Fruit fly (Drosophila melanogaster) whole organism, embryonic: ENCODE data around the gene asun.

Source experiments
- Abd-B ChIP-seq: fragments of 200-800 bp; sonication (Bioruptor generic); optimal IDR thresholded peaks from 2 replicates; lab custom pipeline; 2018; ENCODE audit warnings: missing biosample characterization, mild to moderate bottlenecking, missing genetic modification characterization, moderate library complexity
- CG10959 ChIP-seq: fragments of 200-800 bp; sonication (Bioruptor generic); IDR thresholded peaks from 2 replicates; pipeline ENCODE4 v1.3.6; 2022; ENCODE audit warnings: missing biosample characterization, missing genetic modification characterization
- CG11695 ChIP-seq: fragments of 200-800 bp; sonication (Bioruptor generic); IDR thresholded peaks from 3 replicates; pipeline ENCODE4 v1.3.6; 2022; ENCODE audit warnings: missing biosample characterization, missing genetic modification characterization
- CG12071 ChIP-seq: fragments of 200-800 bp; sonication (Bioruptor generic); optimal IDR thresholded peaks from 3 replicates; lab custom pipeline; 2018; ENCODE audit warnings: missing biosample characterization, mild to moderate bottlenecking, missing genetic modification characterization
- CG15269 ChIP-seq: fragments of 200-800 bp; sonication (Bioruptor generic); optimal IDR thresholded peaks from 2 replicates; lab custom pipeline; 2018; ENCODE audit warnings: missing biosample characterization, mild to moderate bottlenecking, missing genetic modification characterization, moderate library complexity
- CG17186 ChIP-seq: fragments of 200-800 bp; sonication (Bioruptor generic); optimal IDR thresholded peaks from 3 replicates; lab custom pipeline; 2017; ENCODE audit warnings: missing biosample characterization, missing genetic modification reagents, missing genetic modification characterization
- CG17328 ChIP-seq: fragments of 200-800 bp; sonication (Bioruptor generic); IDR thresholded peaks from 2 replicates; pipeline ENCODE4 v1.3.6; 2022; ENCODE audit warnings: missing biosample characterization, missing genetic modification characterization
- CG2120 ChIP-seq: fragments of 200-800 bp; sonication (Bioruptor generic); optimal IDR thresholded peaks from 3 replicates; lab custom pipeline; 2016; ENCODE audit warnings: missing biosample characterization, missing genetic modification characterization
- CG2202 ChIP-seq: fragments of 200-800 bp; sonication (Bioruptor generic); optimal IDR thresholded peaks from 2 replicates; lab custom pipeline; 2018; ENCODE audit warnings: missing biosample characterization, mild to moderate bottlenecking, missing genetic modification characterization
- CG2712 ChIP-seq: fragments of 200-800 bp; optimal IDR thresholded peaks from 3 replicates; lab custom pipeline; 2019; ENCODE audit warnings: missing biosample characterization, mild to moderate bottlenecking, missing genetic modification characterization, moderate library complexity
- CG3847 ChIP-seq: fragments of 200-800 bp; sonication (Bioruptor generic); IDR thresholded peaks from 2 replicates; pipeline ENCODE4 v1.3.6; 2022; ENCODE audit warnings: missing biosample characterization, missing genetic modification characterization
- CG43689 ChIP-seq: fragments of 200-800 bp; sonication (Bioruptor generic); IDR thresholded peaks from 2 replicates; pipeline ENCODE4 v1.3.6; 2022; ENCODE audit warnings: missing biosample characterization, missing genetic modification characterization
- CG6272 ChIP-seq: fragments of 200-800 bp; sonication (Bioruptor generic); IDR thresholded peaks from 2 replicates; pipeline ENCODE4 v1.3.6; 2022; ENCODE audit warnings: missing biosample characterization, missing genetic modification characterization
- CG7987 ChIP-seq: fragments of 200-800 bp; sonication (Bioruptor generic); optimal IDR thresholded peaks from 2 replicates; lab custom pipeline; 2018; ENCODE audit warnings: missing biosample characterization, mild to moderate bottlenecking, missing genetic modification characterization, moderate library complexity
- CG8281 ChIP-seq: fragments of 200-800 bp; sonication (Bioruptor generic); optimal IDR thresholded peaks from 2 replicates; lab custom pipeline; 2018; ENCODE audit warnings: missing biosample characterization, mild to moderate bottlenecking, missing genetic modification characterization, moderate library complexity
- Chrac-16 ChIP-seq: fragments of 200-800 bp; sonication (Bioruptor generic); optimal IDR thresholded peaks from 3 replicates; lab custom pipeline; 2016; ENCODE audit warnings: missing biosample characterization, missing genetic modification characterization
- D ChIP-seq, 2 experiments: fragments of 200-800 bp in 1 of 2; fragments of >200 bp in 1 of 2; sonication (Bioruptor generic) in 1 of 2; optimal IDR thresholded peaks; 2 replicates in 1 of 2; 3 replicates in 1 of 2; lab custom pipeline; 2017; ENCODE audit warnings: mild to moderate bottlenecking in 1 of 2, missing biosample characterization in 1 of 2, missing genetic modification characterization in 1 of 2, missing genetic modification reagents in 1 of 2
- Dad ChIP-seq: fragments of 200-800 bp; sonication (Bioruptor generic); optimal IDR thresholded peaks from 3 replicates; lab custom pipeline; 2016; ENCODE audit warnings: missing biosample characterization, missing genetic modification characterization
- Dek ChIP-seq: fragments of 200-800 bp; sonication (Bioruptor generic); optimal IDR thresholded peaks from 3 replicates; lab custom pipeline; 2019; ENCODE audit warnings: missing biosample characterization, mild to moderate bottlenecking, missing genetic modification characterization, moderate library complexity
- Ets97D ChIP-seq: fragments of 200-800 bp; sonication (Bioruptor generic); optimal IDR thresholded peaks from 3 replicates; lab custom pipeline; 2016; ENCODE audit warnings: missing biosample characterization, missing genetic modification characterization
- Fer3 ChIP-seq: fragments of 200-800 bp; sonication (Bioruptor generic); optimal IDR thresholded peaks from 2 replicates; lab custom pipeline; 2018; ENCODE audit warnings: missing biosample characterization, mild to moderate bottlenecking, missing genetic modification characterization, moderate library complexity
- Nf-YC ChIP-seq: fragments of 200-800 bp; optimal IDR thresholded peaks from 3 replicates; lab custom pipeline; 2019; ENCODE audit warnings: missing biosample characterization, mild to moderate bottlenecking, missing genetic modification characterization, moderate library complexity
- Oli ChIP-seq: fragments of 200-800 bp; sonication (Bioruptor generic); optimal IDR thresholded peaks from 2 replicates; lab custom pipeline; 2018; ENCODE audit warnings: missing biosample characterization, mild to moderate bottlenecking, missing genetic modification characterization, moderate library complexity
- Pdp1 ChIP-seq, 2 experiments: fragments of 200-800 bp; sonication (Bioruptor generic); optimal IDR thresholded peaks; 3 replicates each; lab custom pipeline; 2016; ENCODE audit warnings: missing biosample characterization in 2 of 2, missing genetic modification characterization in 2 of 2, mild to moderate bottlenecking in 1 of 2, moderate library complexity in 1 of 2
- Ravus ChIP-seq: fragments of 200-800 bp; sonication (Bioruptor generic); IDR thresholded peaks from 2 replicates; pipeline ENCODE4 v1.3.6; 2022; ENCODE audit warnings: missing biosample characterization, missing genetic modification characterization
- Xbp1 ChIP-seq: fragments of 200-800 bp; sonication (Bioruptor generic); optimal IDR thresholded peaks from 3 replicates; lab custom pipeline; 2016; ENCODE audit warnings: missing biosample characterization, mild to moderate bottlenecking, missing genetic modification characterization
- Xrp1 ChIP-seq: fragments of 200-800 bp; sonication (Bioruptor generic); IDR thresholded peaks from 2 replicates; pipeline ENCODE4 v1.3.6; 2022; ENCODE audit warnings: missing biosample characterization, missing genetic modification characterization
- cad ChIP-seq: fragments of >200 bp; optimal IDR thresholded peaks from 2 replicates; lab custom pipeline; 2017; ENCODE audit warnings: missing biosample characterization, missing genetic modification characterization
- cato ChIP-seq: fragments of 200-800 bp; sonication (Bioruptor generic); optimal IDR thresholded peaks from 2 replicates; lab custom pipeline; 2016; ENCODE audit warnings: missing biosample characterization, missing genetic modification characterization, borderline replicate concordance
- croc ChIP-seq: fragments of 200-800 bp; sonication (Bioruptor generic); conservative IDR thresholded peaks from 3 replicates; pipeline ENCODE4 v1.3.6; 2022; ENCODE audit warnings: missing biosample characterization, missing genetic modification characterization
- disco-r ChIP-seq: fragments of 200-800 bp; sonication (Bioruptor generic); optimal IDR thresholded peaks from 2 replicates; lab custom pipeline; 2016; ENCODE audit warnings: missing biosample characterization, missing genetic modification characterization
- esg ChIP-seq: fragments of 200-800 bp; sonication (Bioruptor generic); conservative IDR thresholded peaks from 2 replicates; pipeline ENCODE4 v1.3.6; 2022; ENCODE audit warnings: missing biosample characterization, missing genetic modification characterization
- gcm2 ChIP-seq: fragments of 200-800 bp; sonication (Bioruptor generic); optimal IDR thresholded peaks from 2 replicates; lab custom pipeline; 2016; ENCODE audit warnings: missing biosample characterization, missing genetic modification characterization
- gsb-n ChIP-seq: fragments of 200-800 bp; sonication (Bioruptor generic); optimal IDR thresholded peaks from 3 replicates; lab custom pipeline; 2018; ENCODE audit warnings: missing biosample characterization, mild to moderate bottlenecking, missing genetic modification characterization
- inv ChIP-seq: fragments of 200-800 bp; sonication (Bioruptor generic); IDR thresholded peaks from 2 replicates; pipeline ENCODE4 v1.3.6; 2022; ENCODE audit warnings: missing biosample characterization, missing genetic modification characterization; ENCODE audit not compliant: partially characterized antibody
- nmo ChIP-seq: fragments of 200-800 bp; sonication (Bioruptor generic); optimal IDR thresholded peaks from 2 replicates; lab custom pipeline; 2018; ENCODE audit warnings: missing biosample characterization, mild to moderate bottlenecking, missing genetic modification characterization, moderate library complexity
- psq ChIP-seq: fragments of 200-800 bp; sonication (Bioruptor generic); optimal IDR thresholded peaks from 2 replicates; lab custom pipeline; 2017; ENCODE audit warnings: missing biosample characterization, missing genetic modification characterization
- sens-2 ChIP-seq: fragments of 200-800 bp; sonication (Bioruptor generic); IDR thresholded peaks from 2 replicates; pipeline ENCODE4 v1.3.6; 2022; ENCODE audit warnings: missing biosample characterization, missing genetic modification characterization
- sim ChIP-seq: fragments of 200-800 bp; sonication (Bioruptor generic); IDR thresholded peaks from 2 replicates; pipeline ENCODE4 v1.3.6; 2022; ENCODE audit warnings: missing biosample characterization, missing genetic modification characterization
- tin ChIP-seq: fragments of 200-800 bp; sonication (Bioruptor generic); optimal IDR thresholded peaks from 3 replicates; lab custom pipeline; 2016; ENCODE audit warnings: missing biosample characterization, missing genetic modification characterization
- tio ChIP-seq: fragments of 200-800 bp; sonication (Bioruptor generic); optimal IDR thresholded peaks from 2 replicates; lab custom pipeline; 2017; ENCODE audit warnings: missing biosample characterization, missing genetic modification characterization, inconsistent platforms
- tll ChIP-seq, 2 experiments: fragments of 200-800 bp in 1 of 2; fragments of >200 bp in 1 of 2; sonication (Bioruptor generic) in 1 of 2; optimal IDR thresholded peaks; 2 replicates each; lab custom pipeline; 2017 to 2019; ENCODE audit warnings: missing biosample characterization in 2 of 2, missing genetic modification characterization in 2 of 2, mild to moderate bottlenecking in 1 of 2, moderate library complexity in 1 of 2
- twi ChIP-seq: fragments of 200-800 bp; optimal IDR thresholded peaks from 2 replicates; lab custom pipeline; 2019; ENCODE audit warnings: missing biosample characterization, mild to moderate bottlenecking, missing genetic modification characterization, moderate library complexity
- tx ChIP-seq: fragments of 200-800 bp; sonication (Bioruptor generic); optimal IDR thresholded peaks from 2 replicates; lab custom pipeline; 2016; ENCODE audit warnings: missing biosample characterization, missing genetic modification characterization
- unc-4 ChIP-seq: fragments of 200-800 bp; sonication (Bioruptor generic); IDR thresholded peaks from 2 replicates; pipeline ENCODE4 v1.3.6; 2022; ENCODE audit warnings: missing biosample characterization, missing genetic modification characterization; ENCODE audit not compliant: partially characterized antibody
- usp ChIP-seq: fragments of >200 bp; optimal IDR thresholded peaks from 2 replicates; lab custom pipeline; 2017; ENCODE audit warnings: missing biosample characterization, missing genetic modification characterization
- vnd ChIP-seq: fragments of 200-800 bp; sonication (Bioruptor generic); IDR thresholded peaks from 3 replicates; pipeline ENCODE4 v1.3.6; 2022; ENCODE audit warnings: missing biosample characterization, missing genetic modification characterization; ENCODE audit not compliant: partially characterized antibody
- zen2 ChIP-seq: fragments of 200-800 bp; sonication (Bioruptor generic); IDR thresholded peaks from 3 replicates; pipeline ENCODE4 v1.3.6; 2022; ENCODE audit warnings: missing biosample characterization, missing genetic modification characterization; ENCODE audit not compliant: partially characterized antibody

Gene asun

dm6 chr3R:16247609-16248499 lies 16.2 kb upstream of the asun start (continued):
- TF ChIP-seq CG2120 (peak; percentile 82), Dad (GFP tag; lab: Kevin White, UChicago) (peak; percentile 16), twi (tag; lab: Kevin White, UChicago) (peak; percentile 19), CG6272 (peak; percentile 73), Nf-YC (tag; lab: Kevin White, UChicago) (peak; percentile 66), zen2 (GFP tag; lab: Robert Waterston, UW) (no peak), inv (GFP tag; lab: Robert Waterston, UW) (no peak), CG17328 (GFP tag; lab: Robert Waterston, UW) (no peak), Oli (tag; lab: Kevin White, UChicago) (peak; percentile 65), unc-4 (GFP tag; lab: Robert Waterston, UW) (no peak), esg (GFP tag; lab: Robert Waterston, UW) (no peak; the same call in 1 of the 2 replicates), tio (GFP tag; lab: Kevin White, UChicago) (peak; percentile 68), Fer3 (tag; lab: Kevin White, UChicago) (peak; percentile 94), tll (GFP tag; optimal IDR thresholded peaks at IDR 0.05; lab: Kevin White, UChicago) (no peak), sim (GFP tag; lab: Robert Waterston, UW) (peak; percentile 73), tx (GFP tag; lab: Kevin White, UChicago) (no peak), Ets97D (GFP tag; lab: Kevin White, UChicago) (no peak), cato (peak; percentile 30), gsb-n (tag; lab: Kevin White, UChicago) (peak; percentile 24), CG8281 (peak; percentile 57), usp (GFP tag; lab: Kevin White, UChicago) (no peak), Xbp1 (GFP tag; lab: Kevin White, UChicago) (peak; percentile 47), CG10959 (GFP tag; lab: Robert Waterston, UW) (peak; percentile 71), psq (no peak), disco-r (GFP tag; lab: Kevin White, UChicago) (peak; percentile 27), CG11695 (GFP tag; lab: Robert Waterston, UW) (peak; percentile 85), tin (peak; percentile 87), Pdp1 (GFP tag; optimal IDR thresholded peaks at IDR 0.05; lab: Kevin White, UChicago) (peak in 1 of 2 experiments; percentile 48), Chrac-16 (GFP tag; lab: Kevin White, UChicago) (peak; percentile 34), D (optimal IDR thresholded peaks at IDR 0.05; lab: Kevin White, UChicago) (no peak), D (GFP tag; optimal IDR thresholded peaks at IDR 0.05; lab: Kevin White, UChicago) (peak; percentile 82), CG7987 (GFP tag; lab: Kevin White, UChicago) (peak; percentile 80), nmo (peak; percentile 63), Abd-B (GFP tag; lab: Kevin White, UChicago) (peak; percentile 53), vnd (GFP tag; lab: Robert Waterston, UW) (no peak), CG2202 (tag; lab: Kevin White, UChicago) (no peak), CG12071 (GFP tag; lab: Kevin White, UChicago) (peak; percentile 92), sens-2 (GFP tag; lab: Robert Waterston, UW) (no peak), Ravus (peak; percentile 56), CG15269 (tag; lab: Kevin White, UChicago) (peak; percentile 71), CG2712 (tag; lab: Kevin White, UChicago) (peak; percentile 81), cad (GFP tag; lab: Kevin White, UChicago) (no peak), CG17186 (GFP tag; lab: Kevin White, UChicago) (peak; percentile 31), croc (GFP tag; lab: Robert Waterston, UW) (peak; percentile 35; the same call in 1 of the 3 replicates), gcm2 (GFP tag; lab: Kevin White, UChicago) (peak; percentile 6), Dek (tag; lab: Kevin White, UChicago) (peak; percentile 50), CG43689 (GFP tag; lab: Robert Waterston, UW) (no peak), Xrp1 (GFP tag; lab: Robert Waterston, UW) (peak; percentile 89), CG3847 (GFP tag; lab: Robert Waterston, UW) (peak; percentile 54)
